Worm (Caenorhabditis elegans) whole organism, L3 larva: ENCODE measurements around the gene mig-2.

ENCODE experiments used
- ZK546.5 ChIP-seq: sonication (generic microtip); optimal IDR thresholded peaks from 2 replicates; lab custom pipeline; 2017; ENCODE audit warnings: missing biosample characterization, missing genetic modification characterization
- ama-1 ChIP-seq: fragments of 150-350 bp; optimal IDR thresholded peaks from 2 replicates; lab custom pipeline; 2018
- ceh-16 ChIP-seq: sonication (generic microtip); optimal IDR thresholded peaks from 2 replicates; lab custom pipeline; 2017; ENCODE audit warnings: missing biosample characterization, missing genetic modification characterization
- ceh-28 ChIP-seq: fragments of 150-350 bp; optimal IDR thresholded peaks from 2 replicates; lab custom pipeline; 2014; ENCODE audit warnings: missing biosample characterization, missing genetic modification reagents, missing genetic modification characterization
- ceh-9 ChIP-seq: sonication (generic microtip); optimal IDR thresholded peaks from 2 replicates; lab custom pipeline; 2018; ENCODE audit warnings: missing biosample characterization, missing genetic modification characterization
- daf-12 ChIP-seq: fragments of 150-350 bp; optimal IDR thresholded peaks from 2 replicates; lab custom pipeline; 2014; ENCODE audit warnings: missing biosample characterization, missing genetic modification reagents, missing genetic modification characterization
- egl-27 ChIP-seq: sonication (generic microtip); optimal IDR thresholded peaks from 4 replicates; lab custom pipeline; 2017; ENCODE audit warnings: missing biosample characterization, missing genetic modification reagents, missing genetic modification characterization
- egl-5 ChIP-seq: fragments of 150-350 bp; optimal IDR thresholded peaks from 2 replicates; lab custom pipeline; 2017; ENCODE audit warnings: missing biosample characterization, missing genetic modification reagents, missing genetic modification characterization, inconsistent platforms
- elt-1 ChIP-seq: fragments of 150-350 bp; optimal IDR thresholded peaks from 2 replicates; lab custom pipeline; 2014; ENCODE audit warnings: missing biosample characterization, missing genetic modification characterization
- elt-2 ChIP-seq: sonication (generic microtip); optimal IDR thresholded peaks from 2 replicates; lab custom pipeline; 2016; ENCODE audit warnings: missing genetic modification reagents, mild to moderate bottlenecking, missing genetic modification characterization, missing compliant biosample characterization
- elt-3 ChIP-seq, 3 experiments: fragments of 150-350 bp in 1 of 3; sonication (generic microtip) in 2 of 3; optimal IDR thresholded peaks; 2 replicates in 2 of 3; 4 replicates in 1 of 3; lab custom pipeline; 2014 to 2017; ENCODE audit warnings: missing biosample characterization in 3 of 3, missing genetic modification characterization in 3 of 3
- eor-1 ChIP-seq, 2 experiments: fragments of 150-350 bp; optimal IDR thresholded peaks; 2 replicates each; lab custom pipeline; 2014 to 2018; ENCODE audit warnings: missing biosample characterization in 2 of 2, missing genetic modification characterization in 2 of 2
- fkh-10 ChIP-seq: sonication (generic microtip); optimal IDR thresholded peaks from 2 replicates; lab custom pipeline; 2017; ENCODE audit warnings: missing biosample characterization, missing genetic modification reagents, missing genetic modification characterization
- fkh-2 ChIP-seq: fragments of 150-350 bp; optimal IDR thresholded peaks from 2 replicates; lab custom pipeline; 2014; ENCODE audit warnings: missing biosample characterization, missing genetic modification reagents, missing genetic modification characterization
- hmg-11 ChIP-seq: sonication (generic microtip); optimal IDR thresholded peaks from 2 replicates; lab custom pipeline; 2016; ENCODE audit warnings: missing genetic modification characterization, missing compliant biosample characterization
- lin-15B ChIP-seq: fragments of 150-350 bp; optimal IDR thresholded peaks from 2 replicates; lab custom pipeline; 2014; ENCODE audit warnings: missing biosample characterization, missing genetic modification characterization
- lin-39 ChIP-seq: fragments of 150-350 bp; optimal IDR thresholded peaks from 2 replicates; lab custom pipeline; 2018; ENCODE audit warnings: missing biosample characterization, missing genetic modification reagents, missing genetic modification characterization
- lsy-12 ChIP-seq: sonication (generic microtip); optimal IDR thresholded peaks from 2 replicates; lab custom pipeline; 2016; ENCODE audit warnings: mild to moderate bottlenecking, missing genetic modification characterization, missing compliant biosample characterization
- mdl-1 ChIP-seq: fragments of 150-350 bp; optimal IDR thresholded peaks from 2 replicates; lab custom pipeline; 2014; ENCODE audit warnings: missing biosample characterization, missing genetic modification characterization
- mml-1 ChIP-seq: fragments of 150-350 bp; sonication (generic microtip); optimal IDR thresholded peaks from 3 replicates; lab custom pipeline; 2014; ENCODE audit warnings: missing biosample characterization, missing genetic modification characterization
- nfya-1 ChIP-seq: sonication (generic microtip); optimal IDR thresholded peaks from 2 replicates; lab custom pipeline; 2017; ENCODE audit warnings: missing genetic modification characterization, mild to moderate bottlenecking, missing compliant biosample characterization, antibody characterized with exemption, moderate library complexity; ENCODE audit not compliant: insufficient read depth
- nhr-11 ChIP-seq: fragments of 150-350 bp; optimal IDR thresholded peaks from 2 replicates; lab custom pipeline; 2014; ENCODE audit warnings: missing biosample characterization, missing genetic modification characterization
- nhr-12 ChIP-seq: fragments of 150-350 bp; optimal IDR thresholded peaks from 2 replicates; lab custom pipeline; 2014; ENCODE audit warnings: missing biosample characterization, missing genetic modification characterization
- nhr-23 ChIP-seq: fragments of 150-350 bp; optimal IDR thresholded peaks from 2 replicates; lab custom pipeline; 2014; ENCODE audit warnings: missing biosample characterization, missing genetic modification reagents, missing genetic modification characterization
- nhr-237 ChIP-seq: fragments of 150-350 bp; optimal IDR thresholded peaks from 2 replicates; lab custom pipeline; 2014; ENCODE audit warnings: missing biosample characterization, missing genetic modification characterization
- nhr-25 ChIP-seq: sonication (generic microtip); optimal IDR thresholded peaks from 2 replicates; lab custom pipeline; 2017; ENCODE audit warnings: missing biosample characterization, missing genetic modification characterization
- nhr-28 ChIP-seq: fragments of 150-350 bp; optimal IDR thresholded peaks from 2 replicates; lab custom pipeline; 2014; ENCODE audit warnings: missing biosample characterization, missing genetic modification characterization
- nhr-43 ChIP-seq: sonication (generic microtip); optimal IDR thresholded peaks from 2 replicates; lab custom pipeline; 2016; ENCODE audit warnings: mild to moderate bottlenecking, missing genetic modification characterization, missing compliant biosample characterization; ENCODE audit not compliant: poor library complexity, severe bottlenecking
- pha-4 ChIP-seq: fragments of 150-350 bp; optimal IDR thresholded peaks from 2 replicates; lab custom pipeline; 2014; ENCODE audit warnings: missing biosample characterization, missing genetic modification reagents, missing genetic modification characterization
- pqm-1 ChIP-seq: fragments of 150-350 bp; optimal IDR thresholded peaks from 2 replicates; lab custom pipeline; 2017; ENCODE audit warnings: missing biosample characterization, missing genetic modification characterization, inconsistent platforms
- snpc-4 ChIP-seq: fragments of 150-350 bp; optimal IDR thresholded peaks from 2 replicates; lab custom pipeline; 2014; ENCODE audit warnings: missing biosample characterization, missing genetic modification characterization
- tbx-2 ChIP-seq: sonication (generic microtip); optimal IDR thresholded peaks from 2 replicates; lab custom pipeline; 2016; ENCODE audit warnings: mild to moderate bottlenecking, missing genetic modification characterization, missing compliant biosample characterization
- zag-1 ChIP-seq: fragments of 150-350 bp; optimal IDR thresholded peaks from 2 replicates; lab custom pipeline; 2014; ENCODE audit warnings: missing biosample characterization, missing genetic modification characterization
- ztf-4 ChIP-seq: fragments of 150-350 bp; optimal IDR thresholded peaks from 2 replicates; lab custom pipeline; 2014; ENCODE audit warnings: missing biosample characterization, missing genetic modification characterization

mig-2 gene

DNA sequence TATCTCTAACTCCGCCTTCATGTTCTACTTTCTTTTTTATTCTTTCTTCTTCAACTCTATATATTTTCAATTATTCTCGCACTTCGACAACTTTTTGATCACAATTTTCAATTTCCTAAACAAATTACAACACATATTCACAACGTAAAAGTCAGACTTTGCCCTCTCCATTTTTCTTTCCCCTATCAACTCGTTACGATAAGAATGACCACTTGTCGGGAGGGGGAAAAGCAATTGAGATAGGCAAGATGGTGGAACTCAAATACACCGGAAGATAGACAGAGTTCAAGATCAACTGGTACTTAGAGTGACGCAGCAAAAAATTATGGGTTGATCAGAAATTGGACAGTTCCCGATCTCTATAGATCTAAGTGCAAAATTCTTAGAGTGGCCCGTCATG, 6.6 kb downstream of the mig-2 start:
- TF ChIP-seq pqm-1 (peak; percentile 26), elt-2 (tag; lab: Kevin White, UChicago) (peak; percentile 59), mml-1 (tag; lab: Kevin White, UChicago) (no peak), nhr-237 (tag; lab: Kevin White, UChicago) (no peak), pha-4 (tag; lab: Kevin White, UChicago) (peak; percentile 3)

DNA sequence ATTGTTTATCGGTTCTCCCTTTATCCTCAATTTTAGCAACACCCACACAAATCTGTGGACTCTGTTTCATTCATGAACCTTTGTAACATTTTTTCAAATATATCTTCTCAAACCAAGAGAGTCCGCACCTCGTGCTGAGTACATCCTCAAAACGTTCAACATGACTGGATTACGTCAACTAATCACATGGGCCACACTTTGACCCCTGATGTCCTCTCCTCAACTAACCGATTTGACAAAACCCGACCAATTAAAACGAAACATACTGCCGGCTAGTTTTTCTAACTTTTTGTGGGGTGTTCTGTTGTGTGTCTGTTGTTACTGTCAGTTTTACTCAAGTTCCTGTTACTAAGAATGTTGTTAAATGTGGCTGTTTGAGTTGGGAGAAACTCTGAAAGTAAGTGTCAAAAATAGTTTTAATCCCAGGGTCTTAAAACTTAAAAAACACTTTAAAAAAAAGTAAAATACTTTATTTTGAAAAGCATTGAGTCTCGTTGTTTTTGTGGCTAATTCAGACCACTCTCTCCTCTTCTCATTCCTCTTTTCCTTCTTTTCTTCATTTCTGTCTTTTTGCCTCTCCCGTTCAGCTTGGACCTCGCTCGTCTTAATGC, 7.2 kb downstream of the mig-2 start:
- TF ChIP-seq lin-15B (tag; lab: Kevin White, UChicago) (no peak), nfya-1 (no peak), tbx-2 (tag; lab: Kevin White, UChicago) (no peak), lin-39 (tag; lab: Kevin White, UChicago) (no peak), zag-1 (tag; lab: Kevin White, UChicago) (no peak), ceh-28 (no peak), nhr-12 (tag; lab: Kevin White, UChicago) (no peak), ZK546.5 (tag; lab: Kevin White, UChicago) (no peak), snpc-4 (tag; lab: Kevin White, UChicago) (no peak), ztf-4 (tag; lab: Kevin White, UChicago) (no peak), eor-1 (tag; optimal IDR thresholded peaks at IDR 0.05; lab: Kevin White, UChicago) (no peak), egl-27 (tag; lab: Kevin White, UChicago) (no peak), pha-4 (tag; lab: Kevin White, UChicago) (no peak), daf-12 (tag; lab: Kevin White, UChicago) (no peak), ama-1 (no peak), elt-1 (no peak)
- TF ChIP-seq, all 47 proteins: peak for 0

DNA sequence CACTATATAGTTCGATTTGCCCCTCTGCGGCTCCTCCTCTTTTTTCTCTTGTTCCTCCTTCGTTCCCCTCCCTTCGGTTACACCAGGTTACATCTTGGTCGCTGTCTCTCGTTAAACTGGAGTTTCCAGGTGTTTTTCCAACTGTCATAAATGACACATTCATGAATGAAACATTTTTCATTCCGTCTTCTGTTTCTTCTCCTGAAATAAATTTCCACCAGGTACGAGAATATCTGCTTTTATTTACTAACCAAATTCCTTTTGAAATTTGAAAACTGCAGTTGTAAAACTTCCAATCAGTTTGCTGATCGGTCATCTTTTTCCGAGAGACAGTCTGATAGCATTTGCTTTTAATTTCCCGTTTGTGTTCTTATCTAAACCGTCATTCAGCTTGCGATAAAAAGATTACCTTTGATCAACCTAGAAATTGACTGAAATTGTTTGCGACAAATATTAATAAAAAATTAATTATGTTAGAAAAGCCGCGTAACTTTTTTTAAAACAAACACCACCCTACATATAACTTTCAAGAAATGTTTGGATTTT, 7.9 kb downstream of the mig-2 start, which contains the start of gene C35C5.10:
Gene C35C5.10 (plus strand): TSS at position 51 of the 546 bp plus-strand sequence.
- peak; percentile 72 for TF ChIP-seq pqm-1
- peak; percentile 72 for TF ChIP-seq elt-2 (tag; lab: Kevin White, UChicago)
- TF ChIP-seq ztf-4 (tag; lab: Kevin White, UChicago) = no peak
- TF ChIP-seq, all 47 proteins: peak for 2

DNA sequence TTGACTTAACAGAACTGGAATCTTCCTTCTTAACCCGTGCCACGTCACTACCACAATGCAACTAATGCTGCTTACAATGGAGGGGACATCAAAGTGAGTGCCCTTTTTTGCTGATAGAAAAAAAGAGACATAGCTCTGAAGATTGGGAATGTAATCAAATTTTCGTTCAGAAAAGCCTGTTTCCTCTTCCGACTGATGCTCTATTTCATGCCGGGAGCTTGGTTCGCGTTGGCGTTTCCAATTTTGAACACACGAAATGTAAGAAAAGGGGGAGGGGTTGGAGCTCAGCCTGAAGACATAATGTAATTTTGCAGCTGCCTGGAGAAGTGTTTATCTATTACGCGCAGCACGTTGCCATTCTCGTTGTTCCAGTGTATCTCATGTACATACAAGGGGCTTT, 9.7 kb downstream of the mig-2 start:
- peak; percentile 70 for TF ChIP-seq fkh-10 (GFP tag; lab: Kevin White, UChicago)
- no peak for TF ChIP-seq elt-3 (tag; optimal IDR thresholded peaks at IDR 0.05; lab: Kevin White, UChicago)

DNA sequence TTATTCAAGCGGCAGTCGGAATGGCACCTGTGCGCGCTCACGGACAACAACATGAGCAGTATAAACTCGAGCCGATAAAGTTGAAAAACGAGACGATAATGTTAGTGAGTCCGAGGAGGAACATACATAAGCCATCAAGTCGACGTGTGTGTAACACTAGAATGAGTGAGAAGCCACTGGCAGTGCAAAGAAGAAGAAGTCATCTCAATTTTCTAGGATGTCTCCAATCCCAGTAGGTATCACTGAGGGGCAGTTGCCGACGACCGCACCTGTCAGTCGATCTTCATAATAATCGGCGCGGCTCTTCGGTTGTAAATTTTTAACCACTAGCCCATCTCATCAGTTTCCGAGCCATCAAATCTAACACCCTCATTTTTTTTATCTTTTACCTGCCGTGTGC, 11.7 kb downstream of the mig-2 start:
- TF ChIP-seq lsy-12 = no peak
- TF ChIP-seq ama-1 = peak; percentile 31

DNA sequence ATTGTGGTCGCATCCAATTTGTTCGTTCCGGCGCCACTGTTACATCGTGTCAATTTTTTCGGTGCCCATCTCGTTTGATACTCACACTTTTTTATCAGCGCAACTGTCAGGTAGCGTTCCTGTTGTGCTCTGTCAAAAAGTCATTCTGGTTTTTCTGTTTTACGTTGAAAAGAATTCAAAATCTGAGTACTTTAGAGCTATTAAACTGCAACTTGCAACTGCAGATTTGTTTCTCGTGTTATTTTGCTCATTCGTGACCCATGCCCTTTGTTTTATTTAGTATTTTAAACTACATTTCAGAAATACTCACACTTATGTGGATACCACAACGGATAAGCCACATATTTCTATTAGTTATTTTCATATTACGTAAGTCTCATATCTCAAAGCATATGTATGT, 12.2 kb downstream of the mig-2 start, which contains the start of gene lev-8:
Gene lev-8 (plus strand): TSS at position 301 of the 400 bp plus-strand sequence.
- TF ChIP-seq nhr-28 (tag; lab: Kevin White, UChicago) (no peak), fkh-2 (tag; lab: Kevin White, UChicago) (no peak), ceh-9 (no peak), snpc-4 (tag; lab: Kevin White, UChicago) (no peak)

DNA sequence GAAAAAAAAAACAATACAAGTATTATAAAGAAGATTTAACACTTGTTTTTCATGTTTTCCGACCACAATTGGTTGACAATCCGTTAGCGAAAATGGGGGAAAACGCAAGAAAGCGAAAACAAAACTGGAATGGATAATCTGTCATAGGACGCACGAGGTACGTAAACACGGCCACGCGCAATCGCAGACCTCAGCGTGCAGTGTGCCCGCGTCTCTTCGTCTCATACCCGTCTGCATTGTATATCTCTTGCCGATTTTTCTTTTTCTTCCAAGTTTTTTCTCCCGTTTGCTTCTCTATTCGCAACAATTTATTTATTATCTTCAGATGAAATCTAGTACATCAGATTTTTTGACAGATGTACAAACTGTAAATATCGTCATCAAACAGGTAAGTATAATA, 15.3 kb downstream of the mig-2 start, which contains the start of gene trpp-9:
Gene trpp-9 (plus strand): TSS at position 261 of the 400 bp plus-strand sequence.
- TF ChIP-seq nfya-1 (peak; percentile 58), lin-39 (tag; lab: Kevin White, UChicago) (peak; percentile 79), lin-15B (tag; lab: Kevin White, UChicago) (no peak), ceh-16 (tag; lab: Kevin White, UChicago) (no peak), daf-12 (tag; lab: Kevin White, UChicago) (no peak), pha-4 (tag; lab: Kevin White, UChicago) (no peak), elt-2 (tag; lab: Kevin White, UChicago) (peak; percentile 13), mdl-1 (tag; lab: Kevin White, UChicago) (peak; percentile 14), snpc-4 (tag; lab: Kevin White, UChicago) (peak; percentile 52), hmg-11 (tag; lab: Kevin White, UChicago) (peak; percentile 82), nhr-23 (tag; lab: Kevin White, UChicago) (peak; percentile 59), elt-1 (peak; percentile 74), nhr-25 (tag; lab: Kevin White, UChicago) (peak; percentile 66), nhr-11 (no peak), pqm-1 (no peak), nhr-43 (tag; lab: Kevin White, UChicago) (peak; percentile 42), egl-5 (tag; lab: Kevin White, UChicago) (peak; percentile 76)
- TF ChIP-seq, all 47 proteins: peak for 11
